Fruit fly (Drosophila melanogaster): ENCODE results near the gene GstD9.
A peak's percentile ranks its signal among the peaks of the same experiment; 100 is the strongest.

Gene GstD9

dm6 chr3R:12365887-12366286 is 1.5 kb downstream of the GstD9 start (continued):
- TF ChIP-seq CG12071 (GFP tag; optimal IDR thresholded peaks at IDR 0.05) (no peak), Jarid2 (GFP tag; optimal IDR thresholded peaks at IDR 0.05) (no peak), Poxn (GFP tag; IDR thresholded peaks at IDR 0.05) (no peak), scrt (GFP tag; optimal IDR thresholded peaks at IDR 0.05) (no peak), sug (tag; optimal IDR thresholded peaks at IDR 0.05) (peak; percentile 93), grn (GFP tag; optimal IDR thresholded peaks at IDR 0.05) (peak; percentile 67), az2 (GFP tag; optimal IDR thresholded peaks at IDR 0.05) (no peak), stwl (tag; optimal IDR thresholded peaks at IDR 0.05) (no peak), cad (GFP tag; optimal IDR thresholded peaks at IDR 0.05) (no peak), CG9727 (GFP tag; optimal IDR thresholded peaks at IDR 0.05) (no peak), Xbp1 (GFP tag; optimal IDR thresholded peaks at IDR 0.05) (no peak), Lim3 (GFP tag; IDR thresholded peaks at IDR 0.05) (no peak), dpn (GFP tag; optimal IDR thresholded peaks at IDR 0.05) (no peak), Dip2 (GFP tag; IDR thresholded peaks at IDR 0.05) (no peak), lmd (GFP tag; IDR thresholded peaks at IDR 0.05) (no peak), Usf (GFP tag; optimal IDR thresholded peaks at IDR 0.05) (no peak)

DNA sequence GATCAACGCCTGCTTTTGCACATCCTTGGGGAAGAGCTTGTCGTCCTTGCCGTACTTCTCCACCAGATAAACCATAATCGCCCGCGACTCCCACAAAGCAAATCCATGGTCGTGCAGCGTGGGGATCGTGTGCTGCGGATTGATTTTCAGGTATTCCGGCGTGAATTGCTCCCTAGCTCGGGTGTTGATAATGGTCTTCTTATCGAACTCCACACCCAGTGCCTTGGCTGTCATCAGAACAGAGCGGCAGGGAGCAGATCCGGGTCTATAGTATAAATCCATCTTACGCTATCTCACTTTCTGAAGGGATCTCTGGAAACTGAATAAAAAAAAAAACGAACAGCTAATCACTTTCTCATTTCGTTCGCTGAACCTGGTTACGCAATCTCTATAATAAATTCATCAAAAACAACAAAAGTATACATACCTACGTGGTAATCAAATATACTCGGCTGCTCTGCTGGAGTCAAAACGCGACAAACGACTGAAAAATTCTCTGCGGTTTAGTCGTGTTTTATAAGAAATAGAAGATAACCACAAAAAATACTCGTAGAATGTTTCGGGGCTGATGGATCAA is 2.0 kb downstream of the GstD9 start, which contains the start of gene GstD10:
TSS of gene GstD10 (minus strand) at position 472 of the 577 bp plus-strand sequence.
- TF ChIP-seq chinmo (GFP tag; IDR thresholded peaks at IDR 0.05; ENCODE audit: partially characterized antibody) (0 out of 4 replicates have a peak, but pooled peaks have one; percentile 20), Pdp1 (GFP tag; optimal IDR thresholded peaks at IDR 0.05) (peak in 1 of 2 experiments; percentile 79), CG3726 (GFP tag; IDR thresholded peaks at IDR 0.05) (no peak)

DNA sequence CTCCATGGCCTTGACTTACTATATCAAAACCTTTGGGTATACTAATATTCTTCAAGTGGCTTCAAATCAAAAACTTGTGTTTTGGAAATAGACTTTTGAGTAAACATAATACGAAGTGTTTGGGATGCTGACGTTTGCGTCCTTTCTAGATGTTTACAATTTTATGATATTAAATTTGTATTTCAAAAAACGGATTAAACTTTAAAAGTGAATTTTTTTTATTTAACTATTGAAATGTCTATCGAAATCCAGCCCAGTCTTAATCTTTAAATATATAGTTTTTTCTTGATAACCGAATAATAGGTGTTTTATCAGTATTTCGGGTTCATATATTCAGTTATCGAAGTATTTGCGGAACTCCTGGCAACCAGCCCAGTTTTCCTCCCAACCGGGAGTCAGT is 2.8 kb downstream of the GstD9 start, which contains the start of gene Tim17a1:
TSS of gene Tim17a1 (minus strand) at position 101 of the 400 bp plus-strand sequence.
- TF ChIP-seq kah (GFP tag; optimal IDR thresholded peaks at IDR 0.05), result no peak
- no peak for TF ChIP-seq chm (GFP tag; IDR thresholded peaks at IDR 0.05)
- no peak for TF ChIP-seq CG14050 (GFP tag; IDR thresholded peaks at IDR 0.05)

DNA sequence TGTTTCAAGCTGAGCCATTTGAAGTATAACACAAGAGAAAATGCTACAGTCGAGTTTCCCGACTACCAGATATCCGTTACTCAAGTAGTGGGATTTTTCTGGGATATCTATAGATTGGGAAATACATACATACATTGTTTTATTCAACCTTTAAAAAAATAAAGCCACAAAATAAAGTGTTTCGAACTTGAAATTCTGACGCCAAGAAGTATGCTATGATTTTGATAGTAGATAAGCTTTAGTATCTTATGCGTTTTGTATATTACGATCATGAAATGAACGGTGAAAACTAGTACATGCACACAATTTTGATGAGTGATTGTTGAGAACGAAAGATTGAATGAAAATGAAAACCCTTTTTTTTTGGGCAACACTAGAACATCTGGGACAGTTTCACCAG is 3.8 kb downstream of the GstD9 start:
- TF ChIP-seq pb (GFP tag; optimal IDR thresholded peaks at IDR 0.05) (no peak), otp (GFP tag; IDR thresholded peaks at IDR 0.05) (no peak), gcm2 (GFP tag; optimal IDR thresholded peaks at IDR 0.05) (no peak), grn (GFP tag; optimal IDR thresholded peaks at IDR 0.05) (peak; percentile 98)

- TF ChIP-seq gcm (GFP tag; optimal IDR thresholded peaks at IDR 0.05), result no peak
- no peak for TF ChIP-seq Camta (GFP tag; optimal IDR thresholded peaks at IDR 0.05)
- TF ChIP-seq pfk (GFP tag; optimal IDR thresholded peaks at IDR 0.05), result no peak
- no peak for TF ChIP-seq CG17361 (GFP tag; IDR thresholded peaks at IDR 0.05)
- TF ChIP-seq kni (GFP tag; optimal IDR thresholded peaks at IDR 0.05), result peak; percentile 92
- no peak for TF ChIP-seq nerfin-2 (GFP tag; IDR thresholded peaks at IDR 0.05; ENCODE audit: partially characterized antibody)
- no peak for TF ChIP-seq dimm (GFP tag; IDR thresholded peaks at IDR 0.05)
- TF ChIP-seq Xbp1 (GFP tag; optimal IDR thresholded peaks at IDR 0.05), result no peak
- TF ChIP-seq CG10431 (GFP tag; optimal IDR thresholded peaks at IDR 0.05), result no peak
- TF ChIP-seq CG9437 (GFP tag; optimal IDR thresholded peaks at IDR 0.05), result no peak
- no peak for TF ChIP-seq emc (GFP tag; optimal IDR thresholded peaks at IDR 0.05)
- TF ChIP-seq al (GFP tag; IDR thresholded peaks at IDR 0.05), result no peak
- TF ChIP-seq sqz (GFP tag; optimal IDR thresholded peaks at IDR 0.05), result peak; percentile 73
- no peak for TF ChIP-seq CG2116 (GFP tag; optimal IDR thresholded peaks at IDR 0.05)
- no peak for TF ChIP-seq Tbp (GFP tag; optimal IDR thresholded peaks at IDR 0.05)
- 0 out of 2 replicates have a peak, but pooled peaks have one; percentile 21 for TF ChIP-seq Awh (GFP tag; IDR thresholded peaks at IDR 0.05)
- TF ChIP-seq Ets65A (GFP tag), result no peak
- no peak for TF ChIP-seq CG13287 (GFP tag; IDR thresholded peaks at IDR 0.05; ENCODE audit: partially characterized antibody)
- TF ChIP-seq BtbVII (GFP tag; optimal IDR thresholded peaks at IDR 0.05), result no peak
- no peak for TF ChIP-seq BEAF-32 (GFP tag; optimal IDR thresholded peaks at IDR 0.05)
Observed at dm6 chr3R:12361962-12362497, 5.3 kb downstream of the GstD9 start.
